Fruit fly (Drosophila melanogaster): ENCODE results near the gene CG32856.

CG32856 gene

DNA sequence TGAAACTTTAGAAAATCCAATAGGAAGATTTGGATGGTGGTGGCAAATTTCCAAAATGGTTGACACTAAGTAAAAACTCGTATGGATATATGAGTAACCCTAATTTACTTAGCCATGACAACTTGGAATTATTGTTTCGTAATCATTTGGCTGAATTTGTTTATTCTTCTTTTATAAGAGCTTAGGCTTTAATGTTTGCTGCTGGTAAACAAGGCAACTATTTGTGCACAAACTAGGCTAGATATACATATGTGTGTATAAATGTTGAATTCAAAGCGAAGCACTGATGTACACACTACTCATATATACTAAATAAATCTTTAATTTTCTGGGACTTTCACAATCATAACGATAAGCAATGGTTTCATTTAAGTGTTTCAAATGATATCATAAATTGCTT is 40.8 kb upstream of the CG32856 start (continued):
- TF ChIP-seq CG1792 (GFP tag; optimal IDR thresholded peaks at IDR 0.05) (peak; percentile 25), CG7987 (GFP tag; optimal IDR thresholded peaks at IDR 0.05) (peak; percentile 74), CG18262 (tag; optimal IDR thresholded peaks at IDR 0.05) (peak; percentile 32), onecut (GFP tag; IDR thresholded peaks at IDR 0.05) (0 out of 2 replicates have a peak, but pooled peaks have one; percentile 14), CG11723 (GFP tag; optimal IDR thresholded peaks at IDR 0.05) (peak; percentile 52), nau (GFP tag; optimal IDR thresholded peaks at IDR 0.05) (peak; percentile 26), Aef1 (GFP tag; IDR thresholded peaks at IDR 0.05) (no peak), CG11695 (GFP tag; IDR thresholded peaks at IDR 0.05) (0 out of 3 replicates have a peak, but pooled peaks have one; percentile 16), pfk (GFP tag; optimal IDR thresholded peaks at IDR 0.05) (peak; percentile 22), sim (GFP tag; IDR thresholded peaks at IDR 0.05) (no peak), CG13424 (tag; optimal IDR thresholded peaks at IDR 0.05) (peak; percentile 51), CG12744 (GFP tag; optimal IDR thresholded peaks at IDR 0.05) (no peak), PHDP (tag; optimal IDR thresholded peaks at IDR 0.05) (peak; percentile 63), slou (GFP tag; optimal IDR thresholded peaks at IDR 0.05) (peak; percentile 29), schlank (tag; optimal IDR thresholded peaks at IDR 0.05) (peak; percentile 44), sr (GFP tag; IDR thresholded peaks at IDR 0.05) (no peak), CG16779 (GFP tag; IDR thresholded peaks at IDR 0.05) (no peak), grau (tag; optimal IDR thresholded peaks at IDR 0.05) (peak; percentile 22), CG14667 (GFP tag; IDR thresholded peaks at IDR 0.05) (no peak), Adf1 (GFP tag; IDR thresholded peaks at IDR 0.05) (no peak), CG6765 (GFP tag; optimal IDR thresholded peaks at IDR 0.05) (peak; percentile 36), lab (GFP tag; optimal IDR thresholded peaks at IDR 0.05) (peak; percentile 58), CG12071 (GFP tag; optimal IDR thresholded peaks at IDR 0.05) (peak; percentile 68), CG6254 (GFP tag; optimal IDR thresholded peaks at IDR 0.05) (peak; percentile 41), CG10959 (GFP tag; IDR thresholded peaks at IDR 0.05) (no peak), ro (GFP tag; IDR thresholded peaks at IDR 0.05) (no peak), nom (GFP tag; optimal IDR thresholded peaks at IDR 0.05) (no peak), CG1233 (GFP tag; optimal IDR thresholded peaks at IDR 0.05) (peak; percentile 65), CG8359 (GFP tag; optimal IDR thresholded peaks at IDR 0.05; ENCODE audit: borderline replicate concordance) (no peak), Fer3 (tag; optimal IDR thresholded peaks at IDR 0.05) (peak; percentile 51), CG6813 (GFP tag; optimal IDR thresholded peaks at IDR 0.05) (peak; percentile 70), CG7963 (GFP tag; IDR thresholded peaks at IDR 0.05; ENCODE audit: partially characterized antibody) (no peak), CG17359 (tag; optimal IDR thresholded peaks at IDR 0.05) (peak; percentile 74), CG32767 (GFP tag; IDR thresholded peaks at IDR 0.05) (no peak), ci (GFP tag; IDR thresholded peaks at IDR 0.05) (peak; percentile 42; the same call in 1 of the 3 replicates), pita (GFP tag; optimal IDR thresholded peaks at IDR 0.05) (no peak), CG15073 (GFP tag; optimal IDR thresholded peaks at IDR 0.05) (no peak), B-H1 (GFP tag; IDR thresholded peaks at IDR 0.05) (no peak), mam (GFP tag; optimal IDR thresholded peaks at IDR 0.05) (no peak), ac (GFP tag; optimal IDR thresholded peaks at IDR 0.05) (peak; percentile 8), CG4282 (GFP tag; optimal IDR thresholded peaks at IDR 0.05) (no peak), sug (tag; optimal IDR thresholded peaks at IDR 0.05) (no peak), CG15011 (GFP tag; optimal IDR thresholded peaks at IDR 0.05) (peak; percentile 54), Fer1 (GFP tag; optimal IDR thresholded peaks at IDR 0.05) (peak; percentile 58), CG17568 (GFP tag; optimal IDR thresholded peaks at IDR 0.05) (peak; percentile 78), Nf-YB (GFP tag; optimal IDR thresholded peaks at IDR 0.05) (peak; percentile 42), fd3F (GFP tag; optimal IDR thresholded peaks at IDR 0.05) (peak; percentile 47), Med (GFP tag) (peak; percentile 93), Trl (optimal IDR thresholded peaks at IDR 0.05) (no peak), Trl (GFP tag; optimal IDR thresholded peaks at IDR 0.05) (peak; percentile 20), CG31441 (GFP tag; IDR thresholded peaks at IDR 0.05) (peak; percentile 38; the same call in 1 of the 2 replicates)

Measured in whole organism, embryonic.